Worm (Caenorhabditis elegans): ENCODE results near the gene K07F5.8.
"Not testable (repeated sequence)": the region's sequence is repeated elsewhere in the genome, so short reads cannot be mapped to it uniquely, and the experiment has no call there.

ce11 chrIV:9837349-9837748, 12.2 kb downstream of the K07F5.8 start, which contains the start of gene msp-10:
- not testable (repeated sequence) for TF ChIP-seq lsy-2 (tag; optimal IDR thresholded peaks at IDR 0.05); unc-62 (GFP tag; optimal IDR thresholded peaks at IDR 0.05 in 1 of 2); unc-62 (tag; optimal IDR thresholded peaks at IDR 0.05); ama-1 (optimal IDR thresholded peaks at IDR 0.05); Y5F2A.4 (GFP tag; optimal IDR thresholded peaks at IDR 0.05); fos-1 (tag; optimal IDR thresholded peaks at IDR 0.05); aly-2 (tag; optimal IDR thresholded peaks at IDR 0.05); ztf-7 (tag; optimal IDR thresholded peaks at IDR 0.05); skn-1 (tag; optimal IDR thresholded peaks at IDR 0.05)
